Fruit fly (Drosophila melanogaster): ENCODE results near the gene CG15370.

The CG15370 gene

DNA sequence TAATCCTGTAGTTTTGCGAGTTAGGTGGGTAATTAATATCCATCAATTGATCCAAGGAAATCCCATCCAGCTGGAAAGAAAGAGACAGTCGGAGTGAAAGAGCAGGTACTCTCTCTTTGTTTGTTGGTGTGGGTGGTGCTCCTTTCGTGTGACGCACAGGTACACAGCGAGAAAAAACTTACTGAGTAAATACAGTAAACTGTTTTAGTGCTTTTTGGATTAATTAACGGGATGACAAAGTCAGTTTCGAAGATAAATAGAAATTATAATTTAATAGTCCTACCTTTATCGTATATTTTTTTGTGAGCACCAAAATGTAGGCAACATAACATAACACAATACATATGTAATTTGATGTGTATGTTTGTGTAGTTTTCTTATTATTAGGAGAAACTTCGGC is 22.8 kb downstream of the CG15370 start (continued):
- TF ChIP-seq Blimp-1 (GFP tag; optimal IDR thresholded peaks at IDR 0.05) = no peak
- TF ChIP-seq CG6854 (GFP tag; optimal IDR thresholded peaks at IDR 0.05) = no peak
- TF ChIP-seq CG15336 (GFP tag; IDR thresholded peaks at IDR 0.05) = peak; percentile 61; the same call in 1 of the 2 replicates
- TF ChIP-seq CG10631 (GFP tag; optimal IDR thresholded peaks at IDR 0.05) = peak; percentile 52
- TF ChIP-seq CG34406 (GFP tag; optimal IDR thresholded peaks at IDR 0.05) = peak; percentile 56
- peak; percentile 13 for TF ChIP-seq CG31627 (GFP tag; optimal IDR thresholded peaks at IDR 0.05)
- TF ChIP-seq Eip78C (GFP tag) = peak; percentile 79
- peak; percentile 13 for TF ChIP-seq cyc (GFP tag; optimal IDR thresholded peaks at IDR 0.05)
- no peak for TF ChIP-seq Lpt (GFP tag; optimal IDR thresholded peaks at IDR 0.05)
- TF ChIP-seq CG8319 (GFP tag; optimal IDR thresholded peaks at IDR 0.05) = no peak
- no peak for TF ChIP-seq fd59A (GFP tag; optimal IDR thresholded peaks at IDR 0.05)
- peak; percentile 79 for TF ChIP-seq CG6163 (GFP tag; IDR thresholded peaks at IDR 0.05)
- TF ChIP-seq CG11902 (GFP tag; optimal IDR thresholded peaks at IDR 0.05) = no peak
- peak; percentile 71 for TF ChIP-seq CG8119 (GFP tag; IDR thresholded peaks at IDR 0.05)
- TF ChIP-seq CG6276 (GFP tag; optimal IDR thresholded peaks at IDR 0.05) = peak; percentile 18
- peak; percentile 56 for TF ChIP-seq achi (GFP tag; optimal IDR thresholded peaks at IDR 0.05)
- TF ChIP-seq CG7368 (GFP tag; optimal IDR thresholded peaks at IDR 0.05) = no peak
- TF ChIP-seq Gug (GFP tag; IDR thresholded peaks at IDR 0.05) = 0 out of 2 replicates have a peak, but pooled peaks have one; percentile 27
- TF ChIP-seq OdsH (GFP tag; optimal IDR thresholded peaks at IDR 0.05) = peak; percentile 58
- no peak for TF ChIP-seq fkh (GFP tag; optimal IDR thresholded peaks at IDR 0.05)
- peak; percentile 24 for TF ChIP-seq dsx (GFP tag; optimal IDR thresholded peaks at IDR 0.05; ENCODE audit: poor library complexity, severe bottlenecking)
- TF ChIP-seq salr (GFP tag; optimal IDR thresholded peaks at IDR 0.05) = peak in 1 of 2 experiments; percentile 23
- peak; percentile 70 for TF ChIP-seq svp (GFP tag)
- no peak for TF ChIP-seq dac (GFP tag; optimal IDR thresholded peaks at IDR 0.05)
- peak; percentile 46 for TF ChIP-seq CG10669 (GFP tag; optimal IDR thresholded peaks at IDR 0.05)
- peak; percentile 27 for TF ChIP-seq CG8632 (GFP tag; optimal IDR thresholded peaks at IDR 0.05)
- TF ChIP-seq Hr4 (GFP tag; optimal IDR thresholded peaks at IDR 0.05) = peak; percentile 47
- no peak for TF ChIP-seq Eip93F (GFP tag; optimal IDR thresholded peaks at IDR 0.05)
- TF ChIP-seq Sox102F (GFP tag; optimal IDR thresholded peaks at IDR 0.05) = no peak
- peak; percentile 54 for TF ChIP-seq Smox (GFP tag; optimal IDR thresholded peaks at IDR 0.05)
- no peak for TF ChIP-seq CG4318 (GFP tag; optimal IDR thresholded peaks at IDR 0.05)
- peak; percentile 62 for TF ChIP-seq esn (GFP tag; optimal IDR thresholded peaks at IDR 0.05)
- TF ChIP-seq pdm3 (GFP tag; optimal IDR thresholded peaks at IDR 0.05) = peak; percentile 9
- peak; percentile 24 for TF ChIP-seq CG3032 (tag; optimal IDR thresholded peaks at IDR 0.05)
- peak; percentile 45 for TF ChIP-seq net (GFP tag; optimal IDR thresholded peaks at IDR 0.05)
- no peak for TF ChIP-seq Ets21C (GFP tag; optimal IDR thresholded peaks at IDR 0.05)
- no peak for TF ChIP-seq CG16779 (tag; optimal IDR thresholded peaks at IDR 0.05)
- TF ChIP-seq Hr39 (GFP tag; optimal IDR thresholded peaks at IDR 0.05) = peak; percentile 20
- TF ChIP-seq Ets96B (tag; optimal IDR thresholded peaks at IDR 0.05) = peak; percentile 61
- TF ChIP-seq topi (GFP tag; optimal IDR thresholded peaks at IDR 0.05) = peak; percentile 37
- TF ChIP-seq spab (GFP tag; optimal IDR thresholded peaks at IDR 0.05) = no peak
- no peak for TF ChIP-seq CG11294 (GFP tag; IDR thresholded peaks at IDR 0.05)

DNA sequence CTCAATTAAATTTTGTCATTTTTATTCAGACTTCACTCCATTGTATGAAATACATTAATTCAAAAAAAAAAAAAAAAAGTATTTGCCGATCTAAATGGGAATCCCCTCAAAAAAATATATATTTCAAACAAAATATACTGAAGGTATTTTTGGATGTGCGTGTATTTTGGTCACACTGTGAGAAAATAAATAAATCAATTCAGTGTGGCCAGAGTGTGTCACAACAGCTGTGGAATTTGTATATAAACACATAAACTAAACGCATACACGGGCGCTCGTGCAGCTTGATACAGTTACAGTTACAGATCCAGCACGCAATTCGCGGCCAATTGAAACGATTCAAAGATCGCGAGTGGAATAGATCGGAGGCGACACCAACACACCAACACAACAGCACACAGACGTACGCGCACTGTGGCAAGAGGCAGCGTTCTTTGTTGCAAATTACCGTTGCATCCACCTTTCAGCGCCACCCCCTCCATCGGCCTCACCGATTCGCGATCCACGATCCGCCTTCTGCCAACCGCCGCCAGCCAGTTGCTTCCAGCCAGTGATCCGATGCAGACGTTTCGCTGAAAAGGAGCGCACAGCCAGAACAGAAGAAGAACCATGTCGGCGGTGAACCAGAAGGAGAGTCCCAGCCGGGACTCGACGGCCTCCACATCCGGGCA is 25.1 kb downstream of the CG15370 start, which contains the start of gene CG17754:
CG17754 (plus strand) TSS at position 260 of the 671 bp plus-strand sequence.
- TF ChIP-seq CG10669 (GFP tag; optimal IDR thresholded peaks at IDR 0.05) = no peak
- TF ChIP-seq CG6163 (GFP tag; IDR thresholded peaks at IDR 0.05) = peak; percentile 56; the same call in 1 of the 3 replicates
- no peak for TF ChIP-seq Hr38 (GFP tag; optimal IDR thresholded peaks at IDR 0.05)
- peak; percentile 14 for TF ChIP-seq net (GFP tag; optimal IDR thresholded peaks at IDR 0.05)
- TF ChIP-seq ss (GFP tag; optimal IDR thresholded peaks at IDR 0.05) = peak; percentile 31 to 62
- no peak for TF ChIP-seq dac (GFP tag; optimal IDR thresholded peaks at IDR 0.05)
- TF ChIP-seq CG8319 (GFP tag; optimal IDR thresholded peaks at IDR 0.05) = no peak
- no peak for TF ChIP-seq Blimp-1 (GFP tag; optimal IDR thresholded peaks at IDR 0.05)
- TF ChIP-seq CG34406 (GFP tag; optimal IDR thresholded peaks at IDR 0.05) = no peak
- no peak for TF ChIP-seq Ets21C (GFP tag; optimal IDR thresholded peaks at IDR 0.05)
- TF ChIP-seq cyc (GFP tag; optimal IDR thresholded peaks at IDR 0.05) = no peak
- TF ChIP-seq eg (GFP tag; IDR thresholded peaks at IDR 0.05) = peak; percentile 57; the same call in 2 of the 3 replicates
- peak; percentile 43 for TF ChIP-seq CG6854 (GFP tag; optimal IDR thresholded peaks at IDR 0.05)
- peak; percentile 87 for TF ChIP-seq dsx (GFP tag; optimal IDR thresholded peaks at IDR 0.05; ENCODE audit: poor library complexity, severe bottlenecking)
- TF ChIP-seq spab (GFP tag; optimal IDR thresholded peaks at IDR 0.05) = no peak
- TF ChIP-seq Sox14 (GFP tag; optimal IDR thresholded peaks at IDR 0.05) = peak; percentile 54
- no peak for TF ChIP-seq CG11902 (GFP tag; optimal IDR thresholded peaks at IDR 0.05)
- no peak for TF ChIP-seq CG6808 (GFP tag; optimal IDR thresholded peaks at IDR 0.05)
- no peak for TF ChIP-seq CG6792 (GFP tag; optimal IDR thresholded peaks at IDR 0.05)
- no peak for TF ChIP-seq Gug (GFP tag; IDR thresholded peaks at IDR 0.05)
- peak; percentile 5 for TF ChIP-seq esn (GFP tag; optimal IDR thresholded peaks at IDR 0.05)
- TF ChIP-seq vri (GFP tag; optimal IDR thresholded peaks at IDR 0.05) = peak; percentile 3
- no peak for TF ChIP-seq Ets96B (tag; optimal IDR thresholded peaks at IDR 0.05)
